Fruit fly (Drosophila melanogaster) whole organism: ENCODE results near the gene CG34180.

Experiments used
- CG8478 ChIP-seq: fragments of >200 bp; optimal IDR thresholded peaks from 2 replicates; lab custom pipeline; 2018; ENCODE audit warnings: inconsistent platforms
- EcR ChIP-seq, 2 experiments: fragments of >200 bp; optimal IDR thresholded peaks; 2 replicates each; lab custom pipeline; 2017; ENCODE audit warnings: missing biosample characterization in 2 of 2, missing genetic modification characterization in 2 of 2, missing genetic modification reagents in 2 of 2
- pan ChIP-seq: fragments of >200 bp; optimal IDR thresholded peaks from 2 replicates; lab custom pipeline; 2017
- psq ChIP-seq: fragments of >200 bp; optimal IDR thresholded peaks from 2 replicates; lab custom pipeline; 2017

- no peak for TF ChIP-seq psq
- no peak for TF ChIP-seq pan (lab: Kevin White, UChicago)
- no peak for TF ChIP-seq EcR (GFP tag; optimal IDR thresholded peaks at IDR 0.05; lab: Kevin White, UChicago)
- no peak for TF ChIP-seq CG8478
These were observed 28.5 kb upstream of the CG34180 start for dm6 chr2L:6031838-6032237.
